Fruit fly (Drosophila melanogaster): ENCODE data around the gene Nepl17.

DNA sequence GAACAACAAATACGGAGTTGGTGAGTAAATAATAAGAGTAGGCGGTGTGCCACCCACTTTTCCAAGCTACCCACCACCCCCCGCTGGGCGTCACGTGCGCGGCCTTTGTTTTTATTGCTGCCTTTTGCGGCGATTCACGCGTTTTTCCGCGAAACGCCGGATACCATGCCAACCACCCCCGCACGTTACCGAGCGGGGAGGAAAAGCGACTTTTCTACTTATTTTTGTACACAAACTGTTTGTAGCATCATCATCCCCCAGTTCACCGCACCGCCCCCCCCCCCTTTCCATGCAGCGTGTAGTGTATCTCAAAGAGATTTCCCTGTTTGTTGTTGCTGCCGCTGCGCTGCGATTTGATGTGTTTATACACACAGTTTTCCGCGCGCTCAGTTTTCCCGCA is 26.7 kb upstream of the Nepl17 start:
- TF ChIP-seq toe (GFP tag; optimal IDR thresholded peaks at IDR 0.05) (no peak), ovo (GFP tag; optimal IDR thresholded peaks at IDR 0.05) (no peak)

Data from whole organism, adult.